Fruit fly (Drosophila melanogaster) whole organism, pupa: ENCODE measurements around the gene dos.

ENCODE experiments used
- CG10348 ChIP-seq: fragments of 200-800 bp; sonication (Bioruptor generic); IDR thresholded peaks from 2 replicates; pipeline ENCODE4 v1.3.6; 2022; ENCODE audit warnings: missing biosample characterization, missing genetic modification characterization
- CG12605 ChIP-seq: fragments of 200-800 bp; sonication (Bioruptor generic); IDR thresholded peaks from 2 replicates; pipeline ENCODE4 v1.3.6; 2022; ENCODE audit warnings: missing biosample characterization, missing genetic modification characterization
- CG13204 ChIP-seq: fragments of 200-800 bp; sonication (Bioruptor generic); optimal IDR thresholded peaks from 2 replicates; lab custom pipeline; 2018; ENCODE audit warnings: missing biosample characterization, mild to moderate bottlenecking, missing genetic modification characterization, moderate library complexity
- CG14655 ChIP-seq: fragments of 200-800 bp; sonication (Bioruptor generic); optimal IDR thresholded peaks from 3 replicates; lab custom pipeline; 2017; ENCODE audit warnings: mild to moderate bottlenecking, missing biosample characterization, missing genetic modification reagents, missing genetic modification characterization
- CG15710 ChIP-seq: fragments of 200-800 bp; sonication (Bioruptor generic); optimal IDR thresholded peaks from 2 replicates; lab custom pipeline; 2018; ENCODE audit warnings: missing biosample characterization, mild to moderate bottlenecking, missing genetic modification characterization, moderate library complexity
- CG17806 ChIP-seq: fragments of 200-800 bp; sonication (Bioruptor generic); optimal IDR thresholded peaks from 2 replicates; lab custom pipeline; 2018; ENCODE audit warnings: missing biosample characterization, mild to moderate bottlenecking, missing genetic modification characterization, moderate library complexity
- CG32121 ChIP-seq: fragments of 200-800 bp; sonication (Bioruptor generic); IDR thresholded peaks from 2 replicates; pipeline ENCODE4 v1.3.6; 2022; ENCODE audit warnings: missing biosample characterization, missing genetic modification characterization
- CG34367 ChIP-seq: fragments of 200-800 bp; sonication (Bioruptor generic); optimal IDR thresholded peaks from 2 replicates; lab custom pipeline; 2018; ENCODE audit warnings: missing biosample characterization, mild to moderate bottlenecking, missing genetic modification characterization
- CG4496 ChIP-seq: fragments of 200-800 bp; sonication (Bioruptor generic); IDR thresholded peaks from 3 replicates; pipeline ENCODE4 v1.3.6; 2022; ENCODE audit warnings: missing biosample characterization, missing genetic modification characterization
- CG8159 ChIP-seq: fragments of 200-800 bp; sonication (Bioruptor generic); optimal IDR thresholded peaks from 3 replicates; lab custom pipeline; 2018; ENCODE audit warnings: missing biosample characterization, mild to moderate bottlenecking, missing genetic modification characterization, moderate library complexity
- CG8301 ChIP-seq: fragments of 200-800 bp; sonication (Bioruptor generic); optimal IDR thresholded peaks from 2 replicates; lab custom pipeline; 2018; ENCODE audit warnings: missing biosample characterization, mild to moderate bottlenecking, missing genetic modification characterization
- CG9948 ChIP-seq: fragments of 200-800 bp; sonication (Bioruptor generic); optimal IDR thresholded peaks from 2 replicates; lab custom pipeline; 2018; ENCODE audit warnings: missing biosample characterization, mild to moderate bottlenecking, missing genetic modification characterization, moderate library complexity
- D1 ChIP-seq: fragments of 200-800 bp; sonication (Bioruptor generic); optimal IDR thresholded peaks from 2 replicates; lab custom pipeline; 2018; ENCODE audit warnings: missing biosample characterization, mild to moderate bottlenecking, missing genetic modification characterization, moderate library complexity
- EcR ChIP-seq: fragments of 200-800 bp; sonication (Bioruptor generic); optimal IDR thresholded peaks from 3 replicates; lab custom pipeline; 2019; ENCODE audit warnings: missing biosample characterization, missing genetic modification characterization, mild to moderate bottlenecking, moderate library complexity, missing genetic modification reagents
- Ets98B ChIP-seq: fragments of 200-800 bp; sonication (Bioruptor generic); IDR thresholded peaks from 2 replicates; pipeline ENCODE4 v1.3.6; 2022; ENCODE audit warnings: missing biosample characterization, missing genetic modification characterization
- Pif1A ChIP-seq: fragments of 200-800 bp; sonication (Bioruptor generic); optimal IDR thresholded peaks from 3 replicates; lab custom pipeline; 2016; ENCODE audit warnings: missing biosample characterization, missing genetic modification characterization
- Pif1B ChIP-seq: fragments of 200-800 bp; sonication (Bioruptor generic); optimal IDR thresholded peaks from 3 replicates; lab custom pipeline; 2016; ENCODE audit warnings: missing biosample characterization, missing genetic modification characterization
- Snoo ChIP-seq: fragments of 200-800 bp; sonication (Bioruptor generic); optimal IDR thresholded peaks from 3 replicates; lab custom pipeline; 2017; ENCODE audit warnings: missing biosample characterization, mild to moderate bottlenecking, missing genetic modification characterization, inconsistent platforms
- fd96Ca ChIP-seq: fragments of 200-800 bp; sonication (Bioruptor generic); IDR thresholded peaks from 3 replicates; pipeline ENCODE4 v1.3.6; 2022; ENCODE audit warnings: missing biosample characterization, missing genetic modification characterization
- gl ChIP-seq: fragments of 200-800 bp; sonication (Bioruptor generic); optimal IDR thresholded peaks from 2 replicates; lab custom pipeline; 2018; ENCODE audit warnings: missing biosample characterization, mild to moderate bottlenecking, missing genetic modification characterization
- rn ChIP-seq: fragments of 200-800 bp; sonication (Bioruptor generic); IDR thresholded peaks from 2 replicates; pipeline ENCODE4 v1.3.6; 2022; ENCODE audit warnings: missing biosample characterization, missing genetic modification characterization

The dos gene

DNA sequence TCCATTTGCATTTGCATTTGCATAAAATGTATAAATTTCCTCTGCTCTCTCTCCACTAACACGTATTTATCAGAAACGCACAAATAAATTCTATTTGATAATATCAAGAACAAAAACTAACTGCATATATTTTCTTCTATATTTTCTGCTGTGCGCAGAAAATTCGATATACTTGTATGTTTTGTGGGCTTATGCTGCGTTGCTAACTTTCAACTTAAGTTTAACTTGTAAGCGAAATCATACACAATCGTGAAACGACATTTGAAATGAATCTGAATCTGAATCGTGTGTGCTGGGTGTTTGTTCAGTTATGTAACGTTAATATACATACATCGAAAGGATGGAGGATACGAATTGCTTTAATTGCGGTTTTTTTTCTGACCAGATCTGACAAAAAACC lies 33.5 kb upstream of the dos start:
- TF ChIP-seq EcR (no peak), CG8301 (tag; lab: Kevin White, UChicago) (no peak), CG32121 (GFP tag; lab: Robert Waterston, UW) (no peak), Pif1A (GFP tag; lab: Kevin White, UChicago) (no peak), CG8159 (tag; lab: Kevin White, UChicago) (no peak), Ets98B (no peak), rn (GFP tag; lab: Robert Waterston, UW) (no peak), Snoo (tag; lab: Kevin White, UChicago) (no peak), CG34367 (no peak), CG15710 (tag; lab: Kevin White, UChicago) (no peak), CG10348 (GFP tag; lab: Robert Waterston, UW) (no peak), gl (tag; lab: Kevin White, UChicago) (no peak)

DNA sequence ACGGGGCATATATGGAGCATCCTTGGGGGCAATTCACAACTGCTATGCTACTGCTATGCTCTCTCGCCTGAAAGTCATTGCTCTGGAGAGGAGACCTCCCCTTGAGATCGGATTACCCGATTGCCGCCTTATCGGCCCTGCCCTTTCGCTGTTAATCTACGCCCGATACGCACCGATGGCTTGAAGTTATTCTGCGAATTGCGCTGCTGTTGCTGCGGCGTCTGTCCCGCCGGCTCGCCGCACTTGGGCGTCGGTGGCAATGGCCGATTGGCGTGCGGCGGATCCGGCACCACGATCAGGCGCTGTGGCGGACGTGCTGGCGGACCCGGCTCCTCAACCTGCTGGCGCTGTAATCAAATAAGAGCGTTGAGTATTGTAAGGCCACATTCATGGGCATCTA lies 23.2 kb upstream of the dos start:
- TF ChIP-seq EcR (peak; percentile 95), Ets98B (no peak), CG13204 (GFP tag; lab: Kevin White, UChicago) (peak; percentile 77), D1 (tag; lab: Kevin White, UChicago) (no peak)

DNA sequence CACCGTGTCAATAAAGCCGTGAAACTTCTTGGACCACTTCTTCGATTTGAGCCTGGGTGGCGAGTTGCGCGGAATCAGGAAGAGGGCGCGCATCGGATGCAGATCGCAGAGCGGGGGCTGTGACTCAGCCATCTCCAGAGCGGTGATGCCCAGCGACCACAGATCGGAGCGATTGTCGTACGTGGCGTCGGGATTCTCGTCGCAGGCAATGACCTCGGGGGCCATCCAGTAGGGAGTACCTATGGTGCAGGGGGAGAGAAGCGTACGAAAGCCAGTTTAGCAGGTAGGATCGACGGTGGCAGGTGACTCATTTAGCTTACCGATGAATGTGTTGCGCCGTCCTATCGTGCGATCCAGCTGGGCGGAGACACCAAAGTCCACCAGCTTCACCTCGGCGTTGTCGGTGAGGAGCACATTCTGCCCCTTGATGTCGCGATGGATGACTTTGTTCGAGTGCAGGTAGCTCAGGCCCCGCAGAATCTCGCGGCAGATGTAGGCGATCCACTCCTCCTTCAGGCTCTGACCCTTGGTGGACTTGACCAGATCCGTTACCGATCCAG lies 22.1 kb upstream of the dos start:
- TF ChIP-seq Snoo (tag; lab: Kevin White, UChicago) (no peak), CG32121 (GFP tag; lab: Robert Waterston, UW) (no peak), rn (GFP tag; lab: Robert Waterston, UW) (no peak), Pif1A (GFP tag; lab: Kevin White, UChicago) (no peak), CG13204 (GFP tag; lab: Kevin White, UChicago) (peak; percentile 44), CG34367 (no peak), CG15710 (tag; lab: Kevin White, UChicago) (no peak), Ets98B (no peak), CG14655 (no peak), CG4496 (GFP tag; lab: Robert Waterston, UW) (no peak), CG17806 (tag; lab: Kevin White, UChicago) (no peak), CG10348 (GFP tag; lab: Robert Waterston, UW) (no peak), fd96Ca (GFP tag; lab: Robert Waterston, UW) (no peak), CG9948 (tag; lab: Kevin White, UChicago) (no peak), D1 (tag; lab: Kevin White, UChicago) (no peak), CG8159 (tag; lab: Kevin White, UChicago) (no peak), EcR (peak; percentile 97), CG12605 (no peak), CG8301 (tag; lab: Kevin White, UChicago) (no peak), gl (tag; lab: Kevin White, UChicago) (peak; percentile 1), Pif1B (GFP tag; lab: Kevin White, UChicago) (no peak)

DNA sequence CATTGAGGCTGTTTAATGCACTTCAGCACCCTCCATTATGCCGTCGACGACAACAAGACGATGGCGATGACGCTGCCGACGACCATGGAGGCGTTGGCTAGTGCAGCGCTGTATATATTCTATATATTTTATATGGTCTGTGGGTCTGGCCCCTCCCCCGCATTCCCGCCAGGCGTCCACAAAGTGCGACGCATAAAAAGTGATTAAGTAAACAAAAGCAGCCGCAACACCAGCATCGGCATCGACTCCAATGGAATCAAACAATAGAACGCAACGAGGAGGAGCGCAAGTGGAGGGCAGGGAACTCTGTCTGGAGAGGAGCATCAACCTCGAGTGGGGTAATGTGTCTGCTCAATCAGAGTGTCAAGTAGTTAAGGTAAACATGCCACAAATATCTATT lies 20.9 kb upstream of the dos start:
- TF ChIP-seq CG32121 (GFP tag; lab: Robert Waterston, UW) (no peak), CG17806 (tag; lab: Kevin White, UChicago) (no peak), D1 (tag; lab: Kevin White, UChicago) (no peak), CG4496 (GFP tag; lab: Robert Waterston, UW) (no peak), gl (tag; lab: Kevin White, UChicago) (peak; percentile 20), CG34367 (no peak), Snoo (tag; lab: Kevin White, UChicago) (no peak), EcR (peak; percentile 98), CG8159 (tag; lab: Kevin White, UChicago) (peak; percentile 20), Pif1B (GFP tag; lab: Kevin White, UChicago) (peak; percentile 7), CG8301 (tag; lab: Kevin White, UChicago) (no peak), CG10348 (GFP tag; lab: Robert Waterston, UW) (no peak), Ets98B (no peak), fd96Ca (GFP tag; lab: Robert Waterston, UW) (peak; percentile 42; the same call in 1 of the 3 replicates), rn (GFP tag; lab: Robert Waterston, UW) (no peak), CG14655 (no peak), Pif1A (GFP tag; lab: Kevin White, UChicago) (no peak), CG15710 (tag; lab: Kevin White, UChicago) (no peak), CG9948 (tag; lab: Kevin White, UChicago) (no peak), CG13204 (GFP tag; lab: Kevin White, UChicago) (peak; percentile 75)

DNA sequence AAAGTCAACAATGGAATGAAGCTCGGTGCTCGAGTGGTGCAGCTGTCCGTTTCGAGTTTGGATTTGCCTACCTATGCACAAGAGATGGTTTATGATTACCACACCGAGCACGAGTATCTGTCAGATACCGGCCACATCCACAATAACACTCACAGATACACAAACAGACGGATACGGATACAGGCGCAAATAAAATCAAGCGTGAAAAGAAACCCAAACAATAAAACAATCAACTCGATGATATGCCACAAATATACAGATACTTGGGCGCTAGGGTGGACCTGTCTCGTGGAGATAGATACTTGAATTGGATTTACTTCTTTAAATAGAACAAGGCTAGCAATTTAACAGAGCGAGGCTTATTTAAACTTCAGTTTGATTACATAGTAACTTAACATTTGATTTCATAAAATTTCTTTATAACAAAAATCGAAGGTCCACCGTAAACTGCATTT lies 18.9 kb upstream of the dos start:
- no peak for TF ChIP-seq CG10348 (GFP tag; lab: Robert Waterston, UW)
- peak; percentile 81 for TF ChIP-seq Ets98B
- peak; percentile 55 for TF ChIP-seq EcR
- peak; percentile 71 for TF ChIP-seq CG14655
- peak; percentile 75 for TF ChIP-seq Snoo (tag; lab: Kevin White, UChicago)
- TF ChIP-seq CG32121 (GFP tag; lab: Robert Waterston, UW), result peak; percentile 74; the same call in 1 of the 2 replicates
- peak; percentile 89 for TF ChIP-seq Pif1A (GFP tag; lab: Kevin White, UChicago)
- TF ChIP-seq CG8159 (tag; lab: Kevin White, UChicago), result peak; percentile 98
- TF ChIP-seq CG12605, result peak; percentile 80
- peak; percentile 62 for TF ChIP-seq CG34367
- peak; percentile 72 for TF ChIP-seq CG15710 (tag; lab: Kevin White, UChicago)
- TF ChIP-seq CG13204 (GFP tag; lab: Kevin White, UChicago), result no peak
- TF ChIP-seq CG8301 (tag; lab: Kevin White, UChicago), result peak; percentile 67
- TF ChIP-seq CG9948 (tag; lab: Kevin White, UChicago), result peak; percentile 63
- no peak for TF ChIP-seq rn (GFP tag; lab: Robert Waterston, UW)
- TF ChIP-seq D1 (tag; lab: Kevin White, UChicago), result no peak
- peak; percentile 22 for TF ChIP-seq gl (tag; lab: Kevin White, UChicago)
- TF ChIP-seq Pif1B (GFP tag; lab: Kevin White, UChicago), result peak; percentile 93
- TF ChIP-seq CG4496 (GFP tag; lab: Robert Waterston, UW), result peak; percentile 90
- peak; percentile 68 for TF ChIP-seq CG17806 (tag; lab: Kevin White, UChicago)
- peak; percentile 71; the same call in 2 of the 3 replicates for TF ChIP-seq fd96Ca (GFP tag; lab: Robert Waterston, UW)
